Fruit fly (Drosophila melanogaster): ENCODE results near the gene OXA1L.
A peak's percentile ranks its signal among the peaks of the same experiment; 100 is the strongest.

The OXA1L gene

dm6 chr3L:10855419-10856213 is 30.7 kb downstream of the OXA1L start (continued):
- TF ChIP-seq sens (GFP tag) = peak; percentile 74
- TF ChIP-seq hkb (optimal IDR thresholded peaks at IDR 0.05) = no peak
- TF ChIP-seq hkb (GFP tag; IDR thresholded peaks at IDR 0.05) = peak; percentile 90
- TF ChIP-seq CG18011 (GFP tag; optimal IDR thresholded peaks at IDR 0.05) = peak; percentile 28
- no peak for TF ChIP-seq usp (GFP tag; optimal IDR thresholded peaks at IDR 0.05)
- peak; percentile 87 for TF ChIP-seq CG6813 (GFP tag; optimal IDR thresholded peaks at IDR 0.05)
- TF ChIP-seq CG17359 (tag; optimal IDR thresholded peaks at IDR 0.05) = peak; percentile 88
- TF ChIP-seq CG12219 (GFP tag; optimal IDR thresholded peaks at IDR 0.05) = peak; percentile 73
- peak; percentile 57 for TF ChIP-seq CG17802 (tag; optimal IDR thresholded peaks at IDR 0.05)
- no peak for TF ChIP-seq br (optimal IDR thresholded peaks at IDR 0.05)
- peak; percentile 78 for TF ChIP-seq az2 (GFP tag; optimal IDR thresholded peaks at IDR 0.05)
- no peak for TF ChIP-seq Hr39 (optimal IDR thresholded peaks at IDR 0.05)
- TF ChIP-seq Hr3 (GFP tag; optimal IDR thresholded peaks at IDR 0.05) = peak; percentile 88
- TF ChIP-seq Drgx (GFP tag; IDR thresholded peaks at IDR 0.05) = peak; percentile 91
- peak; percentile 62 for TF ChIP-seq al (GFP tag; IDR thresholded peaks at IDR 0.05)
- TF ChIP-seq CG12104 (GFP tag; optimal IDR thresholded peaks at IDR 0.05) = peak; percentile 65
- TF ChIP-seq sd (tag; optimal IDR thresholded peaks at IDR 0.05) = peak; percentile 66
- TF ChIP-seq gem (tag; optimal IDR thresholded peaks at IDR 0.05) = peak; percentile 95
- peak; percentile 78 for TF ChIP-seq CG13894 (tag; optimal IDR thresholded peaks at IDR 0.05)
- peak; percentile 83 for TF ChIP-seq E2f1 (GFP tag; IDR thresholded peaks at IDR 0.05)
- peak; percentile 76 for TF ChIP-seq CG14050 (GFP tag; IDR thresholded peaks at IDR 0.05)
- TF ChIP-seq CG34422 (GFP tag; IDR thresholded peaks at IDR 0.05) = peak; percentile 78
- peak; percentile 14; the same call in 1 of the 2 replicates for TF ChIP-seq Nf-YA (GFP tag; IDR thresholded peaks at IDR 0.05)
- peak; percentile 77 for TF ChIP-seq CG4328 (GFP tag; optimal IDR thresholded peaks at IDR 0.05)
- peak; percentile 88 for TF ChIP-seq CG16815 (GFP tag; optimal IDR thresholded peaks at IDR 0.05)
- peak; percentile 21 for TF ChIP-seq Hsf (GFP tag; optimal IDR thresholded peaks at IDR 0.05)
- TF ChIP-seq yki (optimal IDR thresholded peaks at IDR 0.05) = no peak
- peak; percentile 82 for TF ChIP-seq CG6683 (GFP tag; optimal IDR thresholded peaks at IDR 0.05)
- TF ChIP-seq CG4730 (GFP tag; IDR thresholded peaks at IDR 0.05) = peak; percentile 76
- TF ChIP-seq CG2116 (GFP tag; optimal IDR thresholded peaks at IDR 0.05) = peak; percentile 54
- no peak for TF ChIP-seq pzg (GFP tag; optimal IDR thresholded peaks at IDR 0.05)
- no peak for TF ChIP-seq Pdp1 (GFP tag; optimal IDR thresholded peaks at IDR 0.05)
- peak; percentile 83 for TF ChIP-seq CG30431 (GFP tag; optimal IDR thresholded peaks at IDR 0.05)
- peak; percentile 74 for TF ChIP-seq H15 (GFP tag; IDR thresholded peaks at IDR 0.05)
- no peak for TF ChIP-seq zen2 (GFP tag; IDR thresholded peaks at IDR 0.05; ENCODE audit: partially characterized antibody)
- no peak for TF ChIP-seq emc (GFP tag; optimal IDR thresholded peaks at IDR 0.05)
- no peak for TF ChIP-seq lov (optimal IDR thresholded peaks at IDR 0.05)
- peak; percentile 85; the same call in 2 of the 3 replicates for TF ChIP-seq lov (GFP tag; IDR thresholded peaks at IDR 0.05)
- TF ChIP-seq CG10267 (tag; optimal IDR thresholded peaks at IDR 0.05) = peak; percentile 88
- TF ChIP-seq CG14860 (GFP tag; IDR thresholded peaks at IDR 0.05; ENCODE audit: partially characterized antibody) = no peak
- peak; percentile 61 for TF ChIP-seq CG10274 (GFP tag; optimal IDR thresholded peaks at IDR 0.05)
- peak; percentile 73 for TF ChIP-seq CG15011 (GFP tag; optimal IDR thresholded peaks at IDR 0.05)
- peak; percentile 85 for TF ChIP-seq Aef1 (GFP tag; IDR thresholded peaks at IDR 0.05)
- TF ChIP-seq mld (GFP tag; IDR thresholded peaks at IDR 0.05; ENCODE audit: partially characterized antibody) = no peak; the same call in 2 of the 3 replicates
- no peak for TF ChIP-seq Doc3 (GFP tag; IDR thresholded peaks at IDR 0.05; ENCODE audit: partially characterized antibody)
- peak; percentile 80 for TF ChIP-seq nom (GFP tag; optimal IDR thresholded peaks at IDR 0.05)
- TF ChIP-seq Opbp (GFP tag; IDR thresholded peaks at IDR 0.05; ENCODE audit: partially characterized antibody) = no peak
- TF ChIP-seq CG15269 (tag; optimal IDR thresholded peaks at IDR 0.05) = peak; percentile 89
- TF ChIP-seq CoRest (tag; optimal IDR thresholded peaks at IDR 0.05) = peak; percentile 93
- TF ChIP-seq PHDP (tag; optimal IDR thresholded peaks at IDR 0.05) = peak; percentile 86
